Worm (Caenorhabditis elegans) whole organism, early embryonic: ENCODE results near the gene Y66D12A.13.

Experiments used
- aly-1 ChIP-seq: sonication (generic microtip); optimal IDR thresholded peaks from 2 replicates; lab custom pipeline; 2016; ENCODE audit warnings: missing genetic modification characterization, missing compliant biosample characterization
- ama-1 ChIP-seq: fragments of 150-350 bp; optimal IDR thresholded peaks from 2 replicates; lab custom pipeline; 2014
- ceh-13 ChIP-seq: fragments of 200-800 bp; sonication (Bioruptor generic); optimal IDR thresholded peaks from 2 replicates; lab custom pipeline; 2018; ENCODE audit warnings: mild to moderate bottlenecking, missing genetic modification characterization, missing compliant biosample characterization
- ets-7 ChIP-seq: sonication (generic microtip); optimal IDR thresholded peaks from 2 replicates; lab custom pipeline; 2016; ENCODE audit warnings: missing genotype, missing genetic modification characterization, missing compliant biosample characterization
- hmg-4 ChIP-seq: fragments of 200-800 bp; sonication (Bioruptor generic); optimal IDR thresholded peaks from 2 replicates; lab custom pipeline; 2018; ENCODE audit warnings: mild to moderate bottlenecking, missing genetic modification characterization, missing compliant biosample characterization
- tbx-37 ChIP-seq: fragments of 200-800 bp; sonication (Bioruptor generic); conservative IDR thresholded peaks from 2 replicates; pipeline ENCODE4 v1.3.6; 2022; ENCODE audit warnings: missing genetic modification reagents, missing genetic modification characterization, missing compliant biosample characterization

ce11 chrIII:11556860-11557259 lies 8.7 kb downstream of the Y66D12A.13 start:
- TF ChIP-seq ama-1 (no peak), aly-1 (peak; percentile 18), hmg-4 (no peak), ceh-13 (GFP tag; lab: Kevin White, UChicago) (no peak), ets-7 (tag; lab: Kevin White, UChicago) (no peak), tbx-37 (GFP tag; lab: Robert Waterston, UW) (no peak)
